Fruit fly (Drosophila melanogaster): ENCODE measurements around the gene CG4461.

CG4461 gene

DNA sequence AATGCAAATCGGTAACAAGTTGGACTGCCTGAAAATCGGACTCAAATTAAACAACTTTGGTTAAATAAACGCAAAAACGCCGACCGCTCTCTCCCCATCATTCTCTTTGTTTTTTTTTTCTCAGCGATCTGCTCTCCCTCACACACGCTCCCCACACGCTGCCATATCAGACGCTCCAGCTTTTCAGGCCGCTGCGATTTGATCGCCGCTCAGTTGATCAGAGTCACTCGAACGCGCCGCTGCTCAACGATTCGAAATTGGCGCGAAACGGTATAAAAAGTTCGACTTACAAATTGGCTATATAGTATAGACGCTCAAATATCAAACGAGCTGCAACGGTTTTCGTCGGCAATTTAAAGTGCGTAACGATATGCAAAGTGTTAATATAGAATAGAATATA lies 35.0 kb upstream of the CG4461 start:
- TF ChIP-seq CG4496 (GFP tag; IDR thresholded peaks at IDR 0.05): peak; percentile 64
- TF ChIP-seq CG14655 (GFP tag; optimal IDR thresholded peaks at IDR 0.05): no peak
- TF ChIP-seq CG12605 (GFP tag; IDR thresholded peaks at IDR 0.05): peak; percentile 55; the same call in 1 of the 2 replicates
- no peak for TF ChIP-seq gl (tag; optimal IDR thresholded peaks at IDR 0.05)
- peak; percentile 53; the same call in 1 of the 2 replicates for TF ChIP-seq Ets98B (GFP tag; IDR thresholded peaks at IDR 0.05)
- peak; percentile 17; the same call in 1 of the 3 replicates for TF ChIP-seq fd96Ca (GFP tag; IDR thresholded peaks at IDR 0.05)
- peak; percentile 8 for TF ChIP-seq Pif1B (GFP tag; optimal IDR thresholded peaks at IDR 0.05)
- no peak for TF ChIP-seq CG17806 (tag; optimal IDR thresholded peaks at IDR 0.05)
- peak; percentile 10 for TF ChIP-seq Pif1A (GFP tag; optimal IDR thresholded peaks at IDR 0.05)
- no peak for TF ChIP-seq CG8301 (tag; optimal IDR thresholded peaks at IDR 0.05)
- no peak for TF ChIP-seq CG15710 (tag; optimal IDR thresholded peaks at IDR 0.05)

DNA sequence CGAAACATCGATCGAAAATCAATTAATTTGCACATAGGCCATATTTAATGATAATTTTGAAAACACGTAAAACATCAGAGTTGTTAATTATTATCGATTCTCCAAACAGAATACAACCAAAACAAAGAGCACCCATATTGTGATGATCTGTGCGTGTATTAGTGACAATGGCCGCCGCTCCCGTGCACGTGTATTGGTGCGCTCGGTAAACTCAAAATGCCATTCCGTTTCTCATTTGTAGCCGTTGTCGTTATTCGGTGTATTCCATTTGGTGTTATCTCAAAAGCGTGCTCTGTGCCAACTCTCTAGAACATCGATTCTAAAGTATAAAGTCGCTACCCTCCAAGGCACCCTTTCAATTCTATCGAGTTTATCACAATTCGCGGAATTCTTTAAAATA lies 34.4 kb upstream of the CG4461 start:
- TF ChIP-seq CG34367 (tag; optimal IDR thresholded peaks at IDR 0.05) (no peak), CG17806 (tag; optimal IDR thresholded peaks at IDR 0.05) (no peak), rn (GFP tag; IDR thresholded peaks at IDR 0.05) (no peak), CG13204 (GFP tag; optimal IDR thresholded peaks at IDR 0.05) (no peak), CG4496 (GFP tag; IDR thresholded peaks at IDR 0.05) (peak; percentile 74), CG32121 (GFP tag; IDR thresholded peaks at IDR 0.05) (no peak)

DNA sequence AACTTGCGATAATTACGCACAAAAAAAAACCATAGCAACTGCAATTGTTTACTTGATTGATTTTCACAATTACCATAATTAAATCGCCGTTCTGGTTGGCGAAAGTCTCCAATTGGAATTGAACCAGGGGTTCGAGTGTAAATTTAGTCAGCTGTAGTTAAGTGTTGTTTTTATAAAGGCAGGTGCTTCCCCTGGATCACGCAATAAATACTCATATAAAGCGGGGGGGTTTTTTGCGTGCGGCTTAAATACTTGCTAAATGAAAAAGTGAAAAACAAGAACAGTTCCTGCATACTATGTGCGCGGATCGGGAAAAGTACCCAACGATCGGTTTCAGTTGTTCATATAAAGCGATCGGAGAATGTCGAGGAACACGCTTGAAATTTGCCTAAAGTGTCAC lies 31.3 kb upstream of the CG4461 start:
- TF ChIP-seq rn (GFP tag; IDR thresholded peaks at IDR 0.05) (no peak), CG32121 (GFP tag; IDR thresholded peaks at IDR 0.05) (no peak), Pif1A (GFP tag; optimal IDR thresholded peaks at IDR 0.05) (no peak), gl (tag; optimal IDR thresholded peaks at IDR 0.05) (no peak), CG9948 (tag; optimal IDR thresholded peaks at IDR 0.05) (no peak), CG34367 (tag; optimal IDR thresholded peaks at IDR 0.05) (no peak), Pif1B (GFP tag; optimal IDR thresholded peaks at IDR 0.05) (no peak), CG14655 (GFP tag; optimal IDR thresholded peaks at IDR 0.05) (no peak), CG15710 (tag; optimal IDR thresholded peaks at IDR 0.05) (no peak), CG12605 (GFP tag; IDR thresholded peaks at IDR 0.05) (no peak)

DNA sequence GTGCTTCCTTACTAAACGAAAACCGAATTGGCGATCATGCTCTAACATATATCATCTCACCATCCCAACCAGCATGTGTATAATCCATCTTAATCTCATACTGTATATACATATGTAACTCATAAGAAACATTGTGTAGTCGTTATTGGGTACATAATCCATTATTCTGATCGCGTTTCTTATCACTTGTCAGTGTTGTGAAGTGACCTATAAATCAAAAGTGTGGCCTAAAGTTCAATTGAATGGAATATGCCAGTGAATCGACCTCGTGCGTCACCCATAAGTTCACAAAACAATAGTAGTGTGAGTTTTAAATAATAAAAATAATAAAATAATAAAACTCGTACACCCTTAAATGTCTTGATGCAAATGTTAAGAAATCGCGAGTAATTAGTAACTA lies 30.1 kb upstream of the CG4461 start:
- TF ChIP-seq CG13204 (GFP tag; optimal IDR thresholded peaks at IDR 0.05) (no peak), Pif1B (GFP tag; optimal IDR thresholded peaks at IDR 0.05) (no peak), D1 (tag; optimal IDR thresholded peaks at IDR 0.05) (no peak), CG9948 (tag; optimal IDR thresholded peaks at IDR 0.05) (no peak)

DNA sequence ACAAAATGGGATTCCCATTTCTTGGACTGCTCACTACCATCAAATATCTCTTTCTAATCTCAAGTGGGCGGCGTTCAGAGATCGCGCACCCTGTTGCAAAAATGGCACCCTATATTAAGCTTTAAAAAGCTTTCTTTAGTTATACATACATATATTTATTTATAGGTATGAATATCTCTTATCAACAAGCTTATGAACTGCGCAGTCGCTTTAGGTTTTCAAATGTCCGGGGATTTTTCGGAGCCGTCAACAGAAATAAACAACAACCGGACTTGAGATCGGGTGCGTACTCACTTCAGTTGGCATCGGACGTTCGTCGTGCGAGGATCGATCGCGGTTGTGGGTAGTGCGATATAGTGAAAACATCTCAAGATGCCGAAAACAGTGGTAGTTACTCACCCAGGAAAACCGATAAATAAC lies 25.9 kb upstream of the CG4461 start, which contains the start of gene PGRP-LF:
TSS of gene PGRP-LF (plus strand) at position 296 of the 420 bp plus-strand sequence.
- no peak for TF ChIP-seq CG10348 (GFP tag; IDR thresholded peaks at IDR 0.05)
- TF ChIP-seq fd96Ca (GFP tag; IDR thresholded peaks at IDR 0.05): peak; percentile 43; the same call in 1 of the 3 replicates
- no peak for TF ChIP-seq CG14655 (GFP tag; optimal IDR thresholded peaks at IDR 0.05)
- TF ChIP-seq gl (tag; optimal IDR thresholded peaks at IDR 0.05): no peak
- TF ChIP-seq Pif1A (GFP tag; optimal IDR thresholded peaks at IDR 0.05): no peak
- no peak for TF ChIP-seq EcR (GFP tag; optimal IDR thresholded peaks at IDR 0.05)
- TF ChIP-seq CG15710 (tag; optimal IDR thresholded peaks at IDR 0.05): no peak
- TF ChIP-seq CG12605 (GFP tag; IDR thresholded peaks at IDR 0.05): peak; percentile 16; the same call in 1 of the 2 replicates
- no peak for TF ChIP-seq CG8301 (tag; optimal IDR thresholded peaks at IDR 0.05)
- 0 out of 2 replicates have a peak, but pooled peaks have one; percentile 16 for TF ChIP-seq CG32121 (GFP tag; IDR thresholded peaks at IDR 0.05)
- TF ChIP-seq CG34367 (tag; optimal IDR thresholded peaks at IDR 0.05): no peak
- peak; percentile 7 for TF ChIP-seq Pif1B (GFP tag; optimal IDR thresholded peaks at IDR 0.05)
- peak; percentile 10 for TF ChIP-seq Snoo (tag; optimal IDR thresholded peaks at IDR 0.05)
- no peak for TF ChIP-seq D1 (tag; optimal IDR thresholded peaks at IDR 0.05)
- TF ChIP-seq CG8159 (tag; optimal IDR thresholded peaks at IDR 0.05): no peak
- TF ChIP-seq CG4496 (GFP tag; IDR thresholded peaks at IDR 0.05): 0 out of 3 replicates have a peak, but pooled peaks have one; percentile 8
- TF ChIP-seq rn (GFP tag; IDR thresholded peaks at IDR 0.05): no peak

DNA sequence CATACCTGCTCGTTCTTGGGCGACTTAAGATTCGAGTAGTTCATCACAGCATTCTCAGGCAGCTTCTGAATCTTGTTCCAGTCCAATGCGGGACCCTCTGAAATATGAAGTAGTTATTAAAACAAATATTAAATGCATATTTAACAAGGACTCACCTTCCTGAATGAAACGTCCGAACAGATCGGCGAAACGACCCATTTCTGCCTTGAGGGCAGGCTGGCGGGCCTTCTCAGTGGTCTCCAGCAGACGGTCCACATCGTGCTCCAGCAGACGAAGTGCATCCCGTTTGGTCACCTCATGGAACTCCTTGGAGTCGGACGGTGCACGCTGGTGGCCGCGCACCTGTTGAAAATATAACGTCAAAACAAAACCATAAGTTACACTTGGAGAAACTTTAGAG lies 21.5 kb upstream of the CG4461 start, which contains the start of gene CG32040:
TSS of gene CG32040 (plus strand) at position 301 of the 400 bp plus-strand sequence.
- TF ChIP-seq Snoo (tag; optimal IDR thresholded peaks at IDR 0.05): no peak
- TF ChIP-seq Pif1A (GFP tag; optimal IDR thresholded peaks at IDR 0.05): no peak
- TF ChIP-seq CG8301 (tag; optimal IDR thresholded peaks at IDR 0.05): no peak
- no peak for TF ChIP-seq CG10348 (GFP tag; IDR thresholded peaks at IDR 0.05)
- no peak for TF ChIP-seq EcR (GFP tag; optimal IDR thresholded peaks at IDR 0.05)

DNA sequence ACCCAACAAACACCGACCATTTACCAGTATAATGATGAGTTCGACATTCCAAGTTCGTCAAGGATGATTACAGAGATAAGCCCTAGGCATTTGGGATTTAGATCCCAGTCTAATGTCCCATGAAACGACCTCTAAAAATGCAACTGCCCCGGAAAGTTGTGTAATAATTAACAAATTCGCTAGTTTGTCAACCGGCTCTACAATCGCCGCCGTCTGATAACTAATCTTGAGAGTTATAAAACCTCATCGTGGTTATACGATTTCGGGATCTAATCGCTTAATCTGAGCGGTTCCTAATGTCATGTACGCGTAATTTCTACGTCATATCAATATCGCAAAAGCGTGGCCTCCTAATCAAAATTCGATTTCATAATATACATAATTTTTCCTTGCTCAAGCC lies 19.7 kb upstream of the CG4461 start:
- no peak for TF ChIP-seq CG17806 (tag; optimal IDR thresholded peaks at IDR 0.05)
- no peak for TF ChIP-seq Ets98B (GFP tag; IDR thresholded peaks at IDR 0.05)
- no peak for TF ChIP-seq Snoo (tag; optimal IDR thresholded peaks at IDR 0.05)
- no peak for TF ChIP-seq CG9948 (tag; optimal IDR thresholded peaks at IDR 0.05)
- no peak for TF ChIP-seq CG12605 (GFP tag; IDR thresholded peaks at IDR 0.05)
- no peak for TF ChIP-seq CG13204 (GFP tag; optimal IDR thresholded peaks at IDR 0.05)
- no peak for TF ChIP-seq gl (tag; optimal IDR thresholded peaks at IDR 0.05)
